Fruit fly (Drosophila melanogaster): ENCODE measurements around the gene NKCC.

The NKCC gene

DNA sequence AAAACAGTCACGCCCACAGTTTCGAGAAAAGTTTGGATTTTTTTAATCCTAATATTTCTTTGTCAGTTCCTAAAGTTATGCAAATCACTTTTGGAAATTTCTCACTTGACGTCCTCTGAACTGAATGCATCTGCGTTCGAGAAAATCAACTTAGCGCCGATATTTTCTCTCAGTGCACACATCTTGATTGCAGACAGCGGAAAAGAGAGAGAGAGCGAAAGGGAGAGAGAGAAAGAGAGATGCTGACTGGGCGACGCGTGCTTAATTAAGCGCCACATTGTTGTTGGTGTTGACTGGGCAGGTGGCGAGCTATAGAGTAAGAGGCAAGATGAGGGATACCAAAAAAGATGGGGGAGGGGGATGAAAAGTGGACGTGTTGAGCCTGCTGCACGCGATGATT, 16.1 kb upstream of the NKCC start (continued):
- peak; percentile 80 for TF ChIP-seq Sox102F (GFP tag; optimal IDR thresholded peaks at IDR 0.05)
- peak; percentile 18 for TF ChIP-seq CG16779 (tag; optimal IDR thresholded peaks at IDR 0.05)
- peak; percentile 76 for TF ChIP-seq CG15336 (GFP tag; IDR thresholded peaks at IDR 0.05)
- TF ChIP-seq CG9139 (GFP tag; optimal IDR thresholded peaks at IDR 0.05), result no peak
- TF ChIP-seq achi (GFP tag; optimal IDR thresholded peaks at IDR 0.05), result peak; percentile 65
- peak; percentile 68 for TF ChIP-seq CG10631 (GFP tag; optimal IDR thresholded peaks at IDR 0.05)
- peak; percentile 22; the same call in 1 of the 2 replicates for TF ChIP-seq CG11294 (GFP tag; IDR thresholded peaks at IDR 0.05)
- peak; percentile 65 for TF ChIP-seq CG6808 (GFP tag; optimal IDR thresholded peaks at IDR 0.05)
- TF ChIP-seq Eip75B (GFP tag; optimal IDR thresholded peaks at IDR 0.05), result peak; percentile 66
- no peak for TF ChIP-seq fd85E (GFP tag; optimal IDR thresholded peaks at IDR 0.05)
- TF ChIP-seq CG31627 (GFP tag; optimal IDR thresholded peaks at IDR 0.05), result peak; percentile 72

- TF ChIP-seq svp (GFP tag) (peak; percentile 90), fd59A (GFP tag; optimal IDR thresholded peaks at IDR 0.05) (no peak)
Measured at dm6 chr3R:5517876-5518211, 15.3 kb upstream of the NKCC start.

DNA sequence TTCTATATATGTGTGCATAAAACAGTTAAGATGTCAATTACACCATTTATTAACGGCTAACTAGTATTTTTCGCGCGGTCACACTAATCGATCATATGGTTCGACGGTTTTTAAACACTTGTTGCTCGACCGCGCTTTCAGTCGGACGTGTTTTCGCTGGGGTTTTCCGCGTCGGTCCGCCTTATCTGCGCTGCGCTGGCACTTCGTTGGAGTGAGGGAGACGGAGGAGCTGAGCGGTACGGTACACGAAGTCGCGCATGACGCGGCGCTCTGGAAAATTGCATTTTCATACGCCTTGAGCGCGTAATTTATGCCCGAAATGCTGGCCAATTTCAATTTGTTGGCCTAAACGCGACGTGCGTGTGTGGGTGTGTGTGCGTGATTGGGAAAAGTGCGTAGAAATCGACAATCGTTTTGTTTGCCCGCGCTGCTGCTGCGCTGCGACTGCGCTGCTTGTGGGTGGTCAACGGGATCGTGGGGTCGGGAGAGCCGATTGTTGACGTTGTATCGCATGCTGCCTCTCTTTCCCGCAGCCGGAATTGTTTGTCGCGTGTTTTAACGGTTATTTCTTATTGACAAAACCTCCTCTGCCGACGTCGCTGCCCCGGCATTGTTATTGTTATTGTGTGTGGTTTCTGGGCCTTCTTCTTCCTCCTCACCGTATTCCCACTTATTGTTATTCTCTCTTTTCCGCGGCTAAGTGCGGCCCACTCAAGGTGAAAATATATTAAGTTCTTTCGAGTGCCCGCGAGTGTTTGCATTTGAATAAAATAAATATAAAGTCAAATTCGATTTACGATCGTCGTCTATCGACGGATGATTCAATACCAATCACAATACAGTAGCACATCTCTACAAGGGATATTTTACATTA, 14.7 kb upstream of the NKCC start, which contains the start of gene Itpr:
TSS of gene Itpr (plus strand) at position 116 of the 874 bp plus-strand sequence.
- TF ChIP-seq Met (GFP tag; optimal IDR thresholded peaks at IDR 0.05) (no peak), cyc (GFP tag; optimal IDR thresholded peaks at IDR 0.05) (no peak), Eip93F (GFP tag; optimal IDR thresholded peaks at IDR 0.05) (no peak), Gug (GFP tag; IDR thresholded peaks at IDR 0.05) (no peak), Hr38 (GFP tag; optimal IDR thresholded peaks at IDR 0.05) (no peak), CG3919 (GFP tag; optimal IDR thresholded peaks at IDR 0.05) (peak; percentile 8), Smox (GFP tag; optimal IDR thresholded peaks at IDR 0.05) (no peak), CG10631 (GFP tag; optimal IDR thresholded peaks at IDR 0.05) (no peak), Sox102F (GFP tag; optimal IDR thresholded peaks at IDR 0.05) (no peak), dac (GFP tag; optimal IDR thresholded peaks at IDR 0.05) (no peak), CG15336 (GFP tag; IDR thresholded peaks at IDR 0.05) (no peak), CG11294 (GFP tag; IDR thresholded peaks at IDR 0.05) (no peak), Sox15 (GFP tag; optimal IDR thresholded peaks at IDR 0.05) (no peak), Lpt (GFP tag; optimal IDR thresholded peaks at IDR 0.05) (peak; percentile 40), vri (GFP tag; optimal IDR thresholded peaks at IDR 0.05) (peak; percentile 10), Sox14 (GFP tag; optimal IDR thresholded peaks at IDR 0.05) (peak; percentile 14), OdsH (GFP tag; optimal IDR thresholded peaks at IDR 0.05) (no peak), fd59A (GFP tag; optimal IDR thresholded peaks at IDR 0.05) (no peak), CG16779 (tag; optimal IDR thresholded peaks at IDR 0.05) (peak; percentile 20), Eip75B (GFP tag; optimal IDR thresholded peaks at IDR 0.05) (no peak), CG4318 (GFP tag; optimal IDR thresholded peaks at IDR 0.05) (no peak), Blimp-1 (GFP tag; optimal IDR thresholded peaks at IDR 0.05) (no peak), net (GFP tag; optimal IDR thresholded peaks at IDR 0.05) (no peak), CG11902 (GFP tag; optimal IDR thresholded peaks at IDR 0.05) (no peak), salr (GFP tag; optimal IDR thresholded peaks at IDR 0.05) (no peak), spab (GFP tag; optimal IDR thresholded peaks at IDR 0.05) (no peak), CG8632 (GFP tag; optimal IDR thresholded peaks at IDR 0.05) (no peak), ss (GFP tag; optimal IDR thresholded peaks at IDR 0.05) (peak; percentile 28 to 54), acj6 (GFP tag; optimal IDR thresholded peaks at IDR 0.05) (no peak), svp (GFP tag) (peak; percentile 93), esn (GFP tag; optimal IDR thresholded peaks at IDR 0.05) (no peak), CG34406 (GFP tag; optimal IDR thresholded peaks at IDR 0.05) (no peak), dsx (GFP tag; optimal IDR thresholded peaks at IDR 0.05; ENCODE audit: poor library complexity, severe bottlenecking) (no peak), CG32006 (GFP tag; optimal IDR thresholded peaks at IDR 0.05) (no peak), CG1621 (tag; optimal IDR thresholded peaks at IDR 0.05) (peak; percentile 24), CG8319 (GFP tag; optimal IDR thresholded peaks at IDR 0.05) (no peak), achi (GFP tag; optimal IDR thresholded peaks at IDR 0.05) (no peak), topi (GFP tag; optimal IDR thresholded peaks at IDR 0.05) (no peak), eg (GFP tag; IDR thresholded peaks at IDR 0.05) (no peak), pdm3 (GFP tag; optimal IDR thresholded peaks at IDR 0.05) (no peak), CG6854 (GFP tag; optimal IDR thresholded peaks at IDR 0.05) (peak; percentile 45)

Measured in whole organism, prepupa.